Fruit fly (Drosophila melanogaster) whole organism, embryonic: ENCODE measurements around the gene CG10663.

ENCODE experiments used
- Atf-2 ChIP-seq: fragments of 200-800 bp; sonication (Bioruptor generic); optimal IDR thresholded peaks from 2 replicates; lab custom pipeline; 2016; ENCODE audit warnings: missing biosample characterization, missing genetic modification characterization
- Atf3 ChIP-seq: fragments of 200-800 bp; sonication (Bioruptor generic); optimal IDR thresholded peaks from 3 replicates; lab custom pipeline; 2016; ENCODE audit warnings: missing biosample characterization, missing genetic modification characterization
- CG10959 ChIP-seq: fragments of 200-800 bp; sonication (Bioruptor generic); IDR thresholded peaks from 2 replicates; pipeline ENCODE4 v1.3.6; 2022; ENCODE audit warnings: missing biosample characterization, missing genetic modification characterization
- CG12236 ChIP-seq: fragments of 200-800 bp; sonication (Bioruptor generic); optimal IDR thresholded peaks from 2 replicates; lab custom pipeline; 2016; ENCODE audit warnings: missing biosample characterization, missing genetic modification characterization
- CG12744 ChIP-seq: fragments of 200-800 bp; sonication (Bioruptor generic); optimal IDR thresholded peaks from 2 replicates; lab custom pipeline; 2016; ENCODE audit warnings: missing biosample characterization, missing genetic modification characterization
- CG12942 ChIP-seq: fragments of 200-800 bp; sonication (Bioruptor generic); optimal IDR thresholded peaks from 3 replicates; lab custom pipeline; 2016; ENCODE audit warnings: missing biosample characterization, missing genetic modification characterization
- CG13624 ChIP-seq: fragments of 200-800 bp; sonication (Bioruptor generic); optimal IDR thresholded peaks from 2 replicates; lab custom pipeline; 2016; ENCODE audit warnings: missing biosample characterization, missing genetic modification characterization
- CG16779 ChIP-seq: fragments of 200-800 bp; sonication (Bioruptor generic); IDR thresholded peaks from 2 replicates; pipeline ENCODE4 v1.3.6; 2022; ENCODE audit warnings: missing biosample characterization, missing genetic modification characterization
- CG17385 ChIP-seq: fragments of 200-800 bp; sonication (Bioruptor generic); optimal IDR thresholded peaks from 3 replicates; lab custom pipeline; 2018; ENCODE audit warnings: missing biosample characterization, mild to moderate bottlenecking, missing genetic modification characterization
- CG17912 ChIP-seq: fragments of 200-800 bp; sonication (Bioruptor generic); optimal IDR thresholded peaks from 2 replicates; lab custom pipeline; 2018; ENCODE audit warnings: missing biosample characterization, mild to moderate bottlenecking, missing genetic modification characterization
- CG18476 ChIP-seq: fragments of 200-800 bp; sonication (Bioruptor generic); optimal IDR thresholded peaks from 2 replicates; lab custom pipeline; 2016; ENCODE audit warnings: missing biosample characterization, mild to moderate bottlenecking, missing genetic modification characterization
- CG18619 ChIP-seq: fragments of 200-800 bp; sonication (Bioruptor generic); optimal IDR thresholded peaks from 3 replicates; lab custom pipeline; 2017; ENCODE audit warnings: missing biosample characterization, mild to moderate bottlenecking, missing genetic modification characterization
- CG2129 ChIP-seq: fragments of 200-800 bp; sonication (Bioruptor generic); IDR thresholded peaks from 2 replicates; pipeline ENCODE4 v1.3.6; 2022; ENCODE audit warnings: missing biosample characterization, missing genetic modification characterization; ENCODE audit not compliant: partially characterized antibody
- CG2199 ChIP-seq: fragments of 200-800 bp; sonication (Bioruptor generic); IDR thresholded peaks from 3 replicates; pipeline ENCODE4 v1.3.6; 2022; ENCODE audit warnings: missing biosample characterization, missing genetic modification characterization
- CG32532 ChIP-seq: fragments of 200-800 bp; sonication (Bioruptor generic); IDR thresholded peaks from 2 replicates; pipeline ENCODE4 v1.3.6; 2022; ENCODE audit warnings: missing biosample characterization, missing genetic modification characterization
- CG32767 ChIP-seq: fragments of 200-800 bp; sonication (Bioruptor generic); IDR thresholded peaks from 2 replicates; pipeline ENCODE4 v1.3.6; 2022; ENCODE audit warnings: missing biosample characterization, missing genetic modification characterization
- CG3407 ChIP-seq: fragments of 200-800 bp; sonication (Bioruptor generic); optimal IDR thresholded peaks from 2 replicates; lab custom pipeline; 2018; ENCODE audit warnings: missing biosample characterization, mild to moderate bottlenecking, missing genetic modification characterization
- CG3995 ChIP-seq: fragments of 200-800 bp; sonication (Bioruptor generic); optimal IDR thresholded peaks from 3 replicates; lab custom pipeline; 2016; ENCODE audit warnings: missing biosample characterization, missing genetic modification characterization
- CG4282 ChIP-seq: fragments of 200-800 bp; sonication (Bioruptor generic); optimal IDR thresholded peaks from 2 replicates; lab custom pipeline; 2016; ENCODE audit warnings: missing biosample characterization, missing genetic modification characterization
- CG8924 ChIP-seq: fragments of 200-800 bp; optimal IDR thresholded peaks from 3 replicates; lab custom pipeline; 2019; ENCODE audit warnings: missing biosample characterization, mild to moderate bottlenecking, missing genetic modification characterization, moderate library complexity
- HLH3B ChIP-seq: fragments of 200-800 bp; sonication (Bioruptor generic); IDR thresholded peaks from 2 replicates; pipeline ENCODE4 v1.3.6; 2022; ENCODE audit warnings: missing biosample characterization, missing genetic modification characterization
- HmgD ChIP-seq: fragments of 200-800 bp; sonication (Bioruptor generic); optimal IDR thresholded peaks from 3 replicates; lab custom pipeline; 2016; ENCODE audit warnings: missing biosample characterization, missing genetic modification characterization
- Mes4 ChIP-seq: fragments of 200-800 bp; sonication (Bioruptor generic); optimal IDR thresholded peaks from 2 replicates; lab custom pipeline; 2016; ENCODE audit warnings: missing biosample characterization, missing genetic modification characterization
- Nf-YB ChIP-seq: fragments of 200-800 bp; sonication (Bioruptor generic); optimal IDR thresholded peaks from 3 replicates; lab custom pipeline; 2019; ENCODE audit warnings: missing biosample characterization, mild to moderate bottlenecking, missing genetic modification characterization, moderate library complexity
- Poxn ChIP-seq: fragments of 200-800 bp; sonication (Bioruptor generic); IDR thresholded peaks from 2 replicates; pipeline ENCODE4 v1.3.6; 2022; ENCODE audit warnings: missing biosample characterization, missing genetic modification characterization
- Rx ChIP-seq: fragments of 200-800 bp; sonication (Bioruptor generic); IDR thresholded peaks from 2 replicates; pipeline ENCODE4 v1.3.6; 2022; ENCODE audit warnings: missing biosample characterization, missing genetic modification characterization
- Spps ChIP-seq: fragments of 200-800 bp; sonication (Bioruptor generic); optimal IDR thresholded peaks from 2 replicates; lab custom pipeline; 2018; ENCODE audit warnings: missing biosample characterization, mild to moderate bottlenecking, missing genetic modification characterization
- TFAM ChIP-seq: fragments of 200-800 bp; sonication (Bioruptor generic); optimal IDR thresholded peaks from 2 replicates; lab custom pipeline; 2017; ENCODE audit warnings: missing biosample characterization, missing genetic modification characterization, inconsistent platforms
- abd-A ChIP-seq: fragments of 200-800 bp; sonication (Bioruptor generic); optimal IDR thresholded peaks from 3 replicates; lab custom pipeline; 2019; ENCODE audit warnings: missing biosample characterization, mild to moderate bottlenecking, missing genetic modification characterization, moderate library complexity
- amos ChIP-seq: fragments of 200-800 bp; sonication (Bioruptor generic); IDR thresholded peaks from 2 replicates; pipeline ENCODE4 v1.3.6; 2022; ENCODE audit warnings: missing biosample characterization, missing genetic modification characterization; ENCODE audit not compliant: partially characterized antibody
- bbx ChIP-seq: fragments of 200-800 bp; sonication (Bioruptor generic); IDR thresholded peaks from 2 replicates; pipeline ENCODE4 v1.3.6; 2022; ENCODE audit warnings: missing biosample characterization, missing genetic modification characterization; ENCODE audit not compliant: partially characterized antibody
- bsh ChIP-seq, 2 experiments: fragments of 200-800 bp; sonication (Bioruptor generic); optimal IDR thresholded peaks; 2 replicates each; lab custom pipeline; 2017 to 2018; ENCODE audit warnings: mild to moderate bottlenecking in 2 of 2, missing biosample characterization in 2 of 2, missing genetic modification characterization in 2 of 2, moderate library complexity in 1 of 2
- chif ChIP-seq, 2 experiments: fragments of 200-800 bp; sonication (Bioruptor generic); optimal IDR thresholded peaks; 3 replicates each; lab custom pipeline; 2016; ENCODE audit warnings: missing biosample characterization in 2 of 2, missing genetic modification characterization in 2 of 2
- esg ChIP-seq: fragments of 200-800 bp; sonication (Bioruptor generic); conservative IDR thresholded peaks from 2 replicates; pipeline ENCODE4 v1.3.6; 2022; ENCODE audit warnings: missing biosample characterization, missing genetic modification characterization
- eyg ChIP-seq: fragments of 200-800 bp; sonication (Bioruptor generic); optimal IDR thresholded peaks from 3 replicates; lab custom pipeline; 2016; ENCODE audit warnings: missing biosample characterization, missing genetic modification characterization
- fd96Cb ChIP-seq: fragments of 200-800 bp; sonication (Bioruptor generic); optimal IDR thresholded peaks from 2 replicates; lab custom pipeline; 2018; ENCODE audit warnings: missing biosample characterization, mild to moderate bottlenecking, missing genetic modification characterization, moderate library complexity
- fru ChIP-seq: fragments of >200 bp; optimal IDR thresholded peaks from 2 replicates; lab custom pipeline; 2017
- gsb ChIP-seq: fragments of 200-800 bp; sonication (Bioruptor generic); IDR thresholded peaks from 2 replicates; pipeline ENCODE4 v1.3.6; 2022; ENCODE audit warnings: missing biosample characterization, missing genetic modification characterization
- hkb ChIP-seq, 2 experiments: fragments of 200-800 bp in 1 of 2; fragments of >200 bp in 1 of 2; sonication (Bioruptor generic) in 1 of 2; IDR thresholded peaks in 1 of 2; optimal IDR thresholded peaks in 1 of 2; 2 replicates each; pipeline versions ENCODE4 v1.3.6 to Lab custom; 2017 to 2022; ENCODE audit warnings: missing biosample characterization in 1 of 2, missing genetic modification characterization in 1 of 2
- nau ChIP-seq: fragments of 200-800 bp; sonication (Bioruptor generic); optimal IDR thresholded peaks from 3 replicates; lab custom pipeline; 2017; ENCODE audit warnings: missing biosample characterization, mild to moderate bottlenecking, missing genetic modification characterization, missing genetic modification reagents
- onecut ChIP-seq: fragments of 200-800 bp; sonication (Bioruptor generic); IDR thresholded peaks from 2 replicates; pipeline ENCODE4 v1.3.6; 2022; ENCODE audit warnings: missing biosample characterization, missing genetic modification characterization
- pho ChIP-seq: fragments of 200-800 bp; sonication (Bioruptor generic); optimal IDR thresholded peaks from 2 replicates; lab custom pipeline; 2016; ENCODE audit warnings: missing biosample characterization, missing genetic modification characterization
- psq ChIP-seq: fragments of 200-800 bp; sonication (Bioruptor generic); optimal IDR thresholded peaks from 2 replicates; lab custom pipeline; 2017; ENCODE audit warnings: missing biosample characterization, missing genetic modification characterization
- salm ChIP-seq: fragments of 200-800 bp; sonication (Bioruptor generic); optimal IDR thresholded peaks from 2 replicates; lab custom pipeline; 2018; ENCODE audit warnings: missing biosample characterization, mild to moderate bottlenecking, missing genetic modification characterization
- sens ChIP-seq: fragments of 200-800 bp; sonication (Bioruptor generic); peaks from one replicate; lab custom pipeline; 2016; ENCODE audit warnings: missing biosample characterization, missing genetic modification characterization
- sim ChIP-seq: fragments of 200-800 bp; sonication (Bioruptor generic); IDR thresholded peaks from 2 replicates; pipeline ENCODE4 v1.3.6; 2022; ENCODE audit warnings: missing biosample characterization, missing genetic modification characterization
- sna ChIP-seq: fragments of 200-800 bp; sonication (Bioruptor generic); IDR thresholded peaks from 2 replicates; pipeline ENCODE4 v1.3.6; 2022; ENCODE audit warnings: missing biosample characterization, missing genetic modification characterization; ENCODE audit not compliant: partially characterized antibody
- sob ChIP-seq: fragments of 200-800 bp; sonication (Bioruptor generic); IDR thresholded peaks from 2 replicates; pipeline ENCODE4 v1.3.6; 2022; ENCODE audit warnings: missing biosample characterization, missing genetic modification characterization
- usp ChIP-seq: fragments of >200 bp; optimal IDR thresholded peaks from 2 replicates; lab custom pipeline; 2017; ENCODE audit warnings: missing biosample characterization, missing genetic modification characterization

The CG10663 gene

DNA sequence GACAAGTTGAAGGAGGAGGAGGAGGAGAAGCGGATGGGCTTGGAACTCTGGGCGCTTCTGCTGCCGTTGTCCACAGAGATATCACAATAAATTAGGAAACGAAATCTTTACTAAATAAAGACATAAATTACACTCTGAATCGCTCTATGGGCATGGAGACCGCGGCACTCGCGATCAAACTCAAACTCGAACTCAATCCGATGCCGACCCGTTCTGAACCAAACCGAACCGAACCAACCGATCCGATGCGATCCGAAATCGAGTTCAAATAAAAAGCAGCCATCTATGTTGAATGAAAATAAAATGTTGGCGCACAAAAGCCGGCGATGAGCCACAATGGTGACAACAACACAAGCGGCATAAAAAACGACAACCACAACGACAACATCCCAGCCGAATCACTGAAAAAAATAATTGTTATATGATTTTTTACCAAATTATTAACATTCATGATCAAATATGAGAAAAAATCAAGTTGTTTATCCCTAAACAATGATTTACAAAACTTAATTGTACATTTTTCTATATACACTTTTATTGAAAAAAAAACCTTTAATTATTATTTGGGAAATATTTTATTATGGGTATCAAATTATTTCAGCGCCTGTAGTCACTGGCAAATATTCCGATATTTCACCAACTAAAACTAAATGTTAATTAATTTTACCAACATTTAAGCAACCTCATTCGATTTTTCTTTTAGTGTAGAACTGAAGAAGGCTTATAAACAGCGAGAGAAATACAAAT, 27.7 kb downstream of the CG10663 start (continued):
- TF ChIP-seq TFAM (no peak), bsh (GFP tag; optimal IDR thresholded peaks at IDR 0.05; lab: Kevin White, UChicago) (peak in 1 of 2 experiments; percentile 91), fru (no peak), HmgD (GFP tag; lab: Kevin White, UChicago) (no peak), CG32767 (peak; percentile 68; the same call in 1 of the 2 replicates), CG16779 (GFP tag; lab: Robert Waterston, UW) (no peak), psq (peak; percentile 41), Atf-2 (peak; percentile 31), Atf3 (GFP tag; lab: Kevin White, UChicago) (peak; percentile 14), CG4282 (no peak), salm (peak; percentile 78), esg (peak; percentile 41; the same call in 1 of the 2 replicates), CG32532 (GFP tag; lab: Robert Waterston, UW) (peak; percentile 20; the same call in 1 of the 2 replicates), CG12744 (GFP tag; lab: Kevin White, UChicago) (no peak), CG17912 (GFP tag; lab: Kevin White, UChicago) (no peak), bbx (GFP tag; lab: Robert Waterston, UW) (no peak), onecut (GFP tag; lab: Robert Waterston, UW) (peak; percentile 36; the same call in 1 of the 2 replicates), Rx (GFP tag; lab: Robert Waterston, UW) (no peak), sob (no peak; the same call in 1 of the 2 replicates), usp (GFP tag; lab: Kevin White, UChicago) (no peak), CG12942 (GFP tag; lab: Kevin White, UChicago) (peak; percentile 58), abd-A (tag; lab: Kevin White, UChicago) (no peak), Nf-YB (GFP tag; lab: Kevin White, UChicago) (peak; percentile 75), CG3407 (GFP tag; lab: Kevin White, UChicago) (peak; percentile 69), sim (GFP tag; lab: Robert Waterston, UW) (peak; percentile 47; the same call in 1 of the 2 replicates), CG2199 (GFP tag; lab: Robert Waterston, UW) (no peak), Mes4 (GFP tag; lab: Kevin White, UChicago) (peak; percentile 39), Poxn (GFP tag; lab: Robert Waterston, UW) (no peak), chif (GFP tag; optimal IDR thresholded peaks at IDR 0.05; lab: Kevin White, UChicago) (peak; percentile 47 to 76), HLH3B (GFP tag; lab: Robert Waterston, UW) (peak; percentile 44; the same call in 1 of the 2 replicates), CG18476 (GFP tag; lab: Kevin White, UChicago) (peak; percentile 75), CG10959 (GFP tag; lab: Robert Waterston, UW) (peak; percentile 55; the same call in 1 of the 2 replicates), sna (no peak), amos (no peak), CG17385 (GFP tag; lab: Kevin White, UChicago) (peak; percentile 74), fd96Cb (tag; lab: Kevin White, UChicago) (peak; percentile 93), CG2129 (GFP tag; lab: Robert Waterston, UW) (no peak), gsb (GFP tag; lab: Robert Waterston, UW) (no peak), hkb (optimal IDR thresholded peaks at IDR 0.05; lab: Kevin White, UChicago) (no peak), hkb (GFP tag; IDR thresholded peaks at IDR 0.05; lab: Robert Waterston, UW) (peak; percentile 64), CG13624 (GFP tag; lab: Kevin White, UChicago) (no peak), eyg (peak; percentile 37), CG3995 (GFP tag; lab: Kevin White, UChicago) (no peak), nau (GFP tag; lab: Kevin White, UChicago) (no peak), CG18619 (GFP tag; lab: Kevin White, UChicago) (peak; percentile 72), sens (peak; percentile 97), pho (GFP tag; lab: Kevin White, UChicago) (no peak), Spps (tag; lab: Kevin White, UChicago) (peak; percentile 91), CG12236 (peak; percentile 31), CG8924 (peak; percentile 91)
